Fruit fly (Drosophila melanogaster) whole organism, adult: ENCODE data around the gene CycJ.

Experiments used
- CG12768 ChIP-seq: fragments of 200-800 bp; sonication (Bioruptor generic); optimal IDR thresholded peaks from 2 replicates; lab custom pipeline; 2017; ENCODE audit warnings: missing biosample characterization, missing genetic modification characterization, mild to moderate bottlenecking, moderate library complexity, missing genetic modification reagents
- Hr96 ChIP-seq: fragments of 200-800 bp; sonication (Bioruptor generic); optimal IDR thresholded peaks from 2 replicates; lab custom pipeline; 2016; ENCODE audit warnings: missing biosample characterization, missing genetic modification characterization
- bab1 ChIP-seq: fragments of 200-800 bp; sonication (Bioruptor generic); optimal IDR thresholded peaks from 3 replicates; lab custom pipeline; 2019; ENCODE audit warnings: missing biosample characterization, mild to moderate bottlenecking, missing genetic modification characterization, moderate library complexity
- cic ChIP-seq: fragments of 200-800 bp; sonication (Bioruptor generic); optimal IDR thresholded peaks from 2 replicates; lab custom pipeline; 2017; ENCODE audit warnings: missing biosample characterization, mild to moderate bottlenecking, missing genetic modification characterization, moderate library complexity
- kay ChIP-seq: fragments of 200-800 bp; sonication (Bioruptor generic); peaks from one replicate; lab custom pipeline; 2016; ENCODE audit warnings: missing biosample characterization, missing genetic modification characterization, borderline replicate concordance
- ovo ChIP-seq: fragments of 200-800 bp; sonication (Bioruptor generic); optimal IDR thresholded peaks from 2 replicates; lab custom pipeline; 2016; ENCODE audit warnings: missing biosample characterization, missing genetic modification characterization

- TF ChIP-seq Hr96 (GFP tag; lab: Kevin White, UChicago) (no peak), CG12768 (GFP tag; lab: Kevin White, UChicago) (no peak), bab1 (GFP tag; lab: Kevin White, UChicago) (no peak), ovo (GFP tag; lab: Kevin White, UChicago) (no peak), kay (GFP tag; lab: Kevin White, UChicago) (no peak), cic (GFP tag; lab: Kevin White, UChicago) (no peak)
Measured at dm6 chr3L:3454921-3455554, 11.2 kb upstream of the CycJ start.
